Worm (Caenorhabditis elegans) whole organism, mixed stage, embryonic: ENCODE results near the gene F22D3.4.
A peak's percentile ranks its signal among the peaks of the same experiment; 100 is the strongest.

ENCODE experiments used
- M03D4.4 ChIP-seq: sonication (generic microtip); optimal IDR thresholded peaks from 2 replicates; lab custom pipeline; 2017; ENCODE audit warnings: mild to moderate bottlenecking, missing genetic modification characterization, missing compliant biosample characterization
- bed-3 ChIP-seq: fragments of 200-800 bp; sonication (Bioruptor generic); optimal IDR thresholded peaks from 3 replicates; lab custom pipeline; 2018; ENCODE audit warnings: mild to moderate bottlenecking, missing genetic modification characterization, moderate library complexity, missing compliant biosample characterization
- blmp-1 ChIP-seq: fragments of 150-350 bp; optimal IDR thresholded peaks from 2 replicates; lab custom pipeline; 2014; ENCODE audit warnings: missing biosample characterization, missing genetic modification characterization
- ceh-39 ChIP-seq: fragments of 150-350 bp; optimal IDR thresholded peaks from 2 replicates; lab custom pipeline; 2014; ENCODE audit warnings: missing biosample characterization, missing genetic modification characterization
- ceh-43 ChIP-seq: fragments of 200-800 bp; sonication (Bioruptor generic); optimal IDR thresholded peaks from 2 replicates; lab custom pipeline; 2018; ENCODE audit warnings: mild to moderate bottlenecking, missing genetic modification characterization, moderate library complexity, missing compliant biosample characterization
- ceh-83 ChIP-seq: fragments of 200-800 bp; sonication (Bioruptor generic); optimal IDR thresholded peaks from 2 replicates; lab custom pipeline; 2018; ENCODE audit warnings: mild to moderate bottlenecking, missing genetic modification characterization, missing compliant biosample characterization
- ces-1 ChIP-seq: fragments of 150-350 bp; optimal IDR thresholded peaks from 2 replicates; lab custom pipeline; 2014; ENCODE audit warnings: missing biosample characterization, missing genetic modification reagents, missing genetic modification characterization
- cnd-1 ChIP-seq: fragments of 200-800 bp; sonication (Bioruptor generic); optimal IDR thresholded peaks from 2 replicates; lab custom pipeline; 2018; ENCODE audit warnings: mild to moderate bottlenecking, missing genetic modification characterization, missing compliant biosample characterization
- drap-1 ChIP-seq: fragments of 200-800 bp; sonication (Bioruptor generic); optimal IDR thresholded peaks from 3 replicates; lab custom pipeline; 2018; ENCODE audit warnings: mild to moderate bottlenecking, missing genetic modification characterization, missing compliant biosample characterization
- elt-1 ChIP-seq: sonication (generic microtip); optimal IDR thresholded peaks from 2 replicates; lab custom pipeline; 2017; ENCODE audit warnings: missing genetic modification characterization, mild to moderate bottlenecking, missing compliant biosample characterization, antibody characterized with exemption, moderate library complexity, borderline replicate concordance; ENCODE audit not compliant: insufficient read depth
- elt-3 ChIP-seq: fragments of 150-350 bp; optimal IDR thresholded peaks from 2 replicates; lab custom pipeline; 2014; ENCODE audit warnings: missing biosample characterization, missing genetic modification characterization
- flh-1 ChIP-seq: fragments of 200-800 bp; sonication (Bioruptor generic); optimal IDR thresholded peaks from 2 replicates; lab custom pipeline; 2018; ENCODE audit warnings: mild to moderate bottlenecking, missing genetic modification characterization, moderate library complexity, missing compliant biosample characterization
- ham-2 ChIP-seq: fragments of 200-800 bp; sonication (Bioruptor generic); optimal IDR thresholded peaks from 2 replicates; lab custom pipeline; 2018; ENCODE audit warnings: mild to moderate bottlenecking, missing genetic modification characterization, missing compliant biosample characterization
- hlh-1 ChIP-seq: fragments of 150-350 bp; optimal IDR thresholded peaks from 2 replicates; lab custom pipeline; 2014; ENCODE audit warnings: missing biosample characterization, missing genetic modification reagents, missing genetic modification characterization
- lin-13 ChIP-seq: fragments of 150-350 bp; optimal IDR thresholded peaks from 2 replicates; lab custom pipeline; 2014; ENCODE audit warnings: missing biosample characterization, missing genetic modification characterization
- lin-32 ChIP-seq: fragments of 200-800 bp; sonication (Bioruptor generic); optimal IDR thresholded peaks from 2 replicates; lab custom pipeline; 2018; ENCODE audit warnings: mild to moderate bottlenecking, missing genetic modification characterization, missing compliant biosample characterization
- lsy-2 ChIP-seq: fragments of 150-350 bp; optimal IDR thresholded peaks from 2 replicates; lab custom pipeline; 2014; ENCODE audit warnings: missing biosample characterization, missing genetic modification characterization
- mab-5 ChIP-seq: fragments of 150-350 bp; optimal IDR thresholded peaks from 2 replicates; lab custom pipeline; 2014; ENCODE audit warnings: missing biosample characterization, missing genetic modification characterization
- mep-1 ChIP-seq: fragments of 150-350 bp; optimal IDR thresholded peaks from 2 replicates; lab custom pipeline; 2017; ENCODE audit warnings: missing biosample characterization, missing genetic modification reagents, missing genetic modification characterization, inconsistent platforms
- mls-2 ChIP-seq: sonication (generic microtip); optimal IDR thresholded peaks from 2 replicates; lab custom pipeline; 2016; ENCODE audit warnings: mild to moderate bottlenecking, missing genetic modification characterization, moderate library complexity, missing compliant biosample characterization
- nhr-12 ChIP-seq: fragments of 150-350 bp; optimal IDR thresholded peaks from 2 replicates; lab custom pipeline; 2014; ENCODE audit warnings: missing biosample characterization, missing genetic modification characterization
- nhr-2 ChIP-seq: fragments of 150-350 bp; optimal IDR thresholded peaks from 2 replicates; lab custom pipeline; 2014; ENCODE audit warnings: missing biosample characterization, missing genetic modification characterization
- nhr-237 ChIP-seq: fragments of 150-350 bp; optimal IDR thresholded peaks from 2 replicates; lab custom pipeline; 2014; ENCODE audit warnings: missing biosample characterization, missing genetic modification characterization
- nhr-28 ChIP-seq: fragments of 150-350 bp; optimal IDR thresholded peaks from 2 replicates; lab custom pipeline; 2014; ENCODE audit warnings: missing biosample characterization, missing genetic modification characterization
- nhr-76 ChIP-seq: sonication (generic microtip); optimal IDR thresholded peaks from 2 replicates; lab custom pipeline; 2017; ENCODE audit warnings: missing biosample characterization, missing genetic modification characterization
- pha-4 ChIP-seq: fragments of 150-350 bp; optimal IDR thresholded peaks from 2 replicates; lab custom pipeline; 2018; ENCODE audit warnings: missing biosample characterization, missing genetic modification reagents, missing genetic modification characterization
- sem-2 ChIP-seq: fragments of 200-800 bp; sonication (Bioruptor generic); optimal IDR thresholded peaks from 2 replicates; lab custom pipeline; 2018; ENCODE audit warnings: mild to moderate bottlenecking, missing genetic modification characterization, missing compliant biosample characterization
- snpc-4 ChIP-seq: fragments of 150-350 bp; optimal IDR thresholded peaks from 2 replicates; lab custom pipeline; 2014; ENCODE audit warnings: missing biosample characterization, missing genetic modification characterization
- sptf-1 ChIP-seq: sonication (generic microtip); optimal IDR thresholded peaks from 2 replicates; lab custom pipeline; 2017; ENCODE audit warnings: mild to moderate bottlenecking, missing genetic modification characterization, moderate library complexity, missing compliant biosample characterization
- tbx-8 ChIP-seq: fragments of 200-800 bp; sonication (Bioruptor generic); optimal IDR thresholded peaks from 2 replicates; lab custom pipeline; 2018; ENCODE audit warnings: mild to moderate bottlenecking, missing genetic modification characterization, moderate library complexity, missing compliant biosample characterization
- unc-120 ChIP-seq: sonication (generic microtip); optimal IDR thresholded peaks from 2 replicates; lab custom pipeline; 2017; ENCODE audit warnings: missing genetic modification characterization, missing compliant biosample characterization; ENCODE audit not compliant: poor library complexity, severe bottlenecking
- unc-39 ChIP-seq: fragments of 150-350 bp; optimal IDR thresholded peaks from 2 replicates; lab custom pipeline; 2014; ENCODE audit warnings: missing biosample characterization, missing genetic modification characterization
- unc-62 ChIP-seq: fragments of 150-350 bp; optimal IDR thresholded peaks from 2 replicates; lab custom pipeline; 2014; ENCODE audit warnings: missing biosample characterization, missing genetic modification reagents, missing genetic modification characterization
- zip-8 ChIP-seq: fragments of 150-350 bp; optimal IDR thresholded peaks from 2 replicates; lab custom pipeline; 2014; ENCODE audit warnings: missing biosample characterization, missing genetic modification characterization
- ztf-11 ChIP-seq: fragments of 150-350 bp; optimal IDR thresholded peaks from 2 replicates; lab custom pipeline; 2014; ENCODE audit warnings: missing biosample characterization, missing genetic modification characterization

F22D3.4 gene

ce11 chrII:6967618-6968017 is 40.2 kb upstream of the F22D3.4 start, which contains the start of gene eif-2Bgamma:
Gene eif-2Bgamma, minus strand, starts transcription at chrII:6967648.
- TF ChIP-seq mep-1 (tag; lab: Kevin White, UChicago) = no peak
- no peak for TF ChIP-seq hlh-1
- no peak for TF ChIP-seq elt-3 (tag; lab: Kevin White, UChicago)
- peak; percentile 42 for TF ChIP-seq ces-1 (GFP tag; lab: Kevin White, UChicago)
- no peak for TF ChIP-seq elt-1 (tag; lab: Kevin White, UChicago)
- no peak for TF ChIP-seq sem-2 (GFP tag; lab: Kevin White, UChicago)
- no peak for TF ChIP-seq ceh-43 (GFP tag; lab: Kevin White, UChicago)
- TF ChIP-seq ceh-39 (tag; lab: Kevin White, UChicago) = peak; percentile 1
- peak; percentile 60 for TF ChIP-seq lsy-2
- no peak for TF ChIP-seq lin-32
- TF ChIP-seq pha-4 = no peak
- TF ChIP-seq bed-3 (GFP tag; lab: Kevin White, UChicago) = no peak
- TF ChIP-seq unc-62 (GFP tag; lab: Kevin White, UChicago) = no peak
- TF ChIP-seq unc-120 (tag; lab: Kevin White, UChicago) = no peak
- no peak for TF ChIP-seq mls-2 (tag; lab: Kevin White, UChicago)
- TF ChIP-seq tbx-8 = no peak
- no peak for TF ChIP-seq ztf-11
- TF ChIP-seq unc-39 (tag; lab: Kevin White, UChicago) = no peak
- TF ChIP-seq, all 35 proteins: peak for 3

ce11 chrII:6965573-6965972 is 38.2 kb upstream of the F22D3.4 start, which contains the start of gene tra-2:
Gene tra-2, minus strand, starts transcription at chrII:6965673.
- TF ChIP-seq ceh-43 (GFP tag; lab: Kevin White, UChicago) (no peak), snpc-4 (no peak), lsy-2 (no peak), pha-4 (no peak), nhr-76 (tag; lab: Kevin White, UChicago) (no peak), nhr-2 (tag; lab: Kevin White, UChicago) (no peak)

ce11 chrII:6958136-6958535 is 30.7 kb upstream of the F22D3.4 start:
- TF ChIP-seq zip-8 (tag; lab: Kevin White, UChicago) (no peak), snpc-4 (no peak), ces-1 (GFP tag; lab: Kevin White, UChicago) (no peak), sem-2 (GFP tag; lab: Kevin White, UChicago) (no peak), lin-13 (tag; lab: Kevin White, UChicago) (no peak), ceh-39 (tag; lab: Kevin White, UChicago) (no peak), flh-1 (GFP tag; lab: Kevin White, UChicago) (no peak), nhr-28 (tag; lab: Kevin White, UChicago) (no peak), ceh-43 (GFP tag; lab: Kevin White, UChicago) (no peak)

ce11 chrII:6955084-6955697 is 27.8 kb upstream of the F22D3.4 start:
- no peak for TF ChIP-seq unc-120 (tag; lab: Kevin White, UChicago)
- TF ChIP-seq drap-1 (GFP tag; lab: Kevin White, UChicago) = no peak
- TF ChIP-seq mab-5 (tag; lab: Kevin White, UChicago) = no peak
- no peak for TF ChIP-seq nhr-237 (tag; lab: Kevin White, UChicago)
- TF ChIP-seq blmp-1 (tag; lab: Kevin White, UChicago) = no peak
- TF ChIP-seq zip-8 (tag; lab: Kevin White, UChicago) = no peak

ce11 chrII:6951250-6951806 is 23.9 kb upstream of the F22D3.4 start, which contains the start of the genes malt-1 and ceh-38:
Gene malt-1, minus strand, starts transcription at chrII:6951300.
Gene ceh-38, plus strand, starts transcription at chrII:6951526.
- TF ChIP-seq lsy-2 (peak; percentile 90), cnd-1 (peak; percentile 59), ham-2 (GFP tag; lab: Kevin White, UChicago) (no peak), ztf-11 (peak; percentile 31), sem-2 (GFP tag; lab: Kevin White, UChicago) (peak; percentile 6), ceh-83 (GFP tag; lab: Kevin White, UChicago) (peak; percentile 34), bed-3 (GFP tag; lab: Kevin White, UChicago) (no peak), blmp-1 (tag; lab: Kevin White, UChicago) (no peak), nhr-237 (tag; lab: Kevin White, UChicago) (peak; percentile 93), mab-5 (tag; lab: Kevin White, UChicago) (peak; percentile 87), pha-4 (peak; percentile 94), nhr-28 (tag; lab: Kevin White, UChicago) (peak; percentile 26), zip-8 (tag; lab: Kevin White, UChicago) (no peak), hlh-1 (peak; percentile 77), unc-120 (tag; lab: Kevin White, UChicago) (peak; percentile 86), drap-1 (GFP tag; lab: Kevin White, UChicago) (peak; percentile 66), flh-1 (GFP tag; lab: Kevin White, UChicago) (no peak), ceh-39 (tag; lab: Kevin White, UChicago) (peak; percentile 95), unc-62 (GFP tag; lab: Kevin White, UChicago) (peak; percentile 90), lin-13 (tag; lab: Kevin White, UChicago) (peak; percentile 37), nhr-2 (tag; lab: Kevin White, UChicago) (peak; percentile 44), elt-3 (tag; lab: Kevin White, UChicago) (no peak), sptf-1 (tag; lab: Kevin White, UChicago) (peak; percentile 66), nhr-76 (tag; lab: Kevin White, UChicago) (no peak), M03D4.4 (tag; lab: Kevin White, UChicago) (peak; percentile 4), nhr-12 (tag; lab: Kevin White, UChicago) (peak; percentile 21), lin-32 (no peak), ceh-43 (GFP tag; lab: Kevin White, UChicago) (no peak), elt-1 (tag; lab: Kevin White, UChicago) (no peak), mep-1 (tag; lab: Kevin White, UChicago) (peak; percentile 91), snpc-4 (no peak), tbx-8 (no peak)
